Worm (Caenorhabditis elegans): ENCODE measurements around the gene set-2.

set-2 gene

DNA sequence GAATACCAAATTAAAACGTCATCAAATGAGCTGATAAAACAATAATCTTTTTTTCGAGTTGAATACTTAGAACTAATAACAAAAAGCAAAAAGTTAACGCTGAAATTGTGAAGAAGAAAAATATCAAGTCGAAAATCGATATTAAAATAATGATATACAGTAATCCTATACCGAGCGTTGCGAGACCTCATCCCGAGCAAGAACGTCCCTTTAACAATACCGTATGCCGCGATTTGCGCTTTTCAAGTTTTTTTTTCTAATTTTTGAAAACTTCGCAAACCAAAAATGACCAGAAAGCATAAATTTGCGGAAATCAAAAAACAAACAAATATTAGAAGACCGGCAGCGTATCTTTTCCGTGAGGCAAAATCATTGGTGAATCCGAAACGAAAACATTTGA lies 39.0 kb downstream of the set-2 start, which contains the start of gene F26F4.5:
Gene F26F4.5, minus strand, starts transcription at position 256 of the 400 bp plus-strand sequence.
- TF ChIP-seq tbx-37 (GFP tag; conservative IDR thresholded peaks at IDR 0.05), result no peak
- no peak for TF ChIP-seq pes-1 (GFP tag; IDR thresholded peaks at IDR 0.05)
- no peak for TF ChIP-seq ets-7 (tag; optimal IDR thresholded peaks at IDR 0.05)
- TF ChIP-seq hmbx-1 (tag; optimal IDR thresholded peaks at IDR 0.05), result no peak
- no peak for TF ChIP-seq ama-1 (optimal IDR thresholded peaks at IDR 0.05)
- TF ChIP-seq hmg-4 (GFP tag; optimal IDR thresholded peaks at IDR 0.05), result no peak
- no peak for TF ChIP-seq F13C5.2 (tag; optimal IDR thresholded peaks at IDR 0.05)
- TF ChIP-seq B0310.2 (tag; optimal IDR thresholded peaks at IDR 0.05), result no peak
- TF ChIP-seq flt-1 (GFP tag; IDR thresholded peaks at IDR 0.05), result no peak
- no peak for TF ChIP-seq hnd-1 (tag; optimal IDR thresholded peaks at IDR 0.05)
- no peak for TF ChIP-seq scrt-1 (GFP tag; IDR thresholded peaks at IDR 0.05)
- TF ChIP-seq sea-1 (GFP tag; conservative IDR thresholded peaks at IDR 0.05), result no peak
- no peak for TF ChIP-seq aly-1 (tag; optimal IDR thresholded peaks at IDR 0.05)
- TF ChIP-seq ceh-13 (GFP tag; optimal IDR thresholded peaks at IDR 0.05), result no peak
- no peak for TF ChIP-seq tbx-11 (GFP tag; IDR thresholded peaks at IDR 0.05)
- TF ChIP-seq tra-4 (tag; optimal IDR thresholded peaks at IDR 0.05), result no peak
- no peak for TF ChIP-seq ceh-36 (tag; optimal IDR thresholded peaks at IDR 0.05)

DNA sequence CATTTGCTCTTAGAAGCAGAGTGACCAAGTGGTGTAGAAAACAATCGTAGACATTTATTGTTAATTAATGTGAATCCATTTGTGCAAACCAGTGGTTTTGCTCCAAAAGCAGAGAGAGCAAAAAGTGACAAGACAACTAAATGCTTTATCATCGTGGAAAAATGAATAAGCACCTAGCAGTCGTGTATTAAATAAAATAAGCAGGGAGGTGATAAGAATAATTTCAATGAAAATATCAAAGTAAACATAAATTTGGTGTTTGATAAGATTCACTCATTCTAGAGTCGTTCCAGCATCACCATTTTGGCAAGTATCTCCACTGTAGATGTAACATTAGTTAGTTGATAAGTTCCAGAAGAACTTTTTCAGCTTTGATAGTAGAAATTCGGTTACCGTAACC lies 42.7 kb downstream of the set-2 start, which contains the start of gene clec-6:
Gene clec-6, minus strand, starts transcription at position 154 of the 400 bp plus-strand sequence.
- TF ChIP-seq B0310.2 (tag; optimal IDR thresholded peaks at IDR 0.05), result no peak

DNA sequence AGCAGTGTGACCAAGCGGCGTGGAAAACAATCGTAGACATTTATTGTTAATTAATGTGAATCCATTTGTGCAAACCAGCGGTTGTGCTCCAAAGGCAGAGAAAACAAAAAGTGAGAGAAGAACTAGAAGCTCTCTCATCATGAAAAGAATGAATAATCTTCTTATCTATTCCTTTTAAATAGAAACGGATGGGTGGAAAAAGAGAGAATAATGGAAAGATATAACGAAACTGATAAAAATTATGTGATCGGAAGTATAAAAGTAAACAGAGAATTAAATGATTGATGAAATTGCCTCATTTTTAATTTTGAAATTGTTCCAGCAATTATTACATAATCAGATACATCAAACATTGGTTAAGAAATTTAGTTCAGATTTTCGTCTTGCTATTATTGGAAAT lies 46.6 kb downstream of the set-2 start, which contains the start of gene clec-5:
Gene clec-5, minus strand, starts transcription at position 178 of the 400 bp plus-strand sequence.
- TF ChIP-seq hmbx-1 (tag; optimal IDR thresholded peaks at IDR 0.05) (no peak), aly-1 (tag; optimal IDR thresholded peaks at IDR 0.05) (no peak), scrt-1 (GFP tag; IDR thresholded peaks at IDR 0.05) (no peak), tbx-37 (GFP tag; conservative IDR thresholded peaks at IDR 0.05) (no peak), F13C5.2 (tag; optimal IDR thresholded peaks at IDR 0.05) (no peak), tbx-11 (GFP tag; IDR thresholded peaks at IDR 0.05) (no peak), ceh-36 (tag; optimal IDR thresholded peaks at IDR 0.05) (no peak), tra-4 (tag; optimal IDR thresholded peaks at IDR 0.05) (no peak), hmg-4 (GFP tag; optimal IDR thresholded peaks at IDR 0.05) (no peak), flt-1 (GFP tag; IDR thresholded peaks at IDR 0.05) (no peak), sea-1 (GFP tag; conservative IDR thresholded peaks at IDR 0.05) (no peak), ceh-13 (GFP tag; optimal IDR thresholded peaks at IDR 0.05) (no peak), B0310.2 (tag; optimal IDR thresholded peaks at IDR 0.05) (no peak), ets-7 (tag; optimal IDR thresholded peaks at IDR 0.05) (no peak)

DNA sequence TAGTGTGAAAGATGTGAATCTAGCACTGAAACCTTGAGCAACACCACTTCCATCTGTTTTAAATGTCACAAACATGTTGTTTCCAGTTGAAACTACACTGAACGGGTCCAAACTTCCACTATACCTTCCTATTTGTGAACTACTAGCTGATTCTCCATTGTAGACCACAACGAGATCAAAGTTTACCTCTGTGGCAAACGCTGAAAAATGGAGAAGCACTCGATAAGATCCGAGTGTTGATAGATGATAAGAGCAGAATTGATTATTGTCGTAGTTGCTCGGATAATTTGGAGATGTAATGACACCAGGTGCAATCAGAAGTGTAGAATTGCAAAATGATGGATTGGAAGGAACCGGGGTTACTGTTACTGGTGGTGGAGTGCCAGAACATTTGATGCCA lies 48.0 kb downstream of the set-2 start:
- TF ChIP-seq tbx-11 (GFP tag; IDR thresholded peaks at IDR 0.05), result no peak
- no peak for TF ChIP-seq hmbx-1 (tag; optimal IDR thresholded peaks at IDR 0.05)
- TF ChIP-seq ceh-13 (GFP tag; optimal IDR thresholded peaks at IDR 0.05), result no peak
- TF ChIP-seq hmg-4 (GFP tag; optimal IDR thresholded peaks at IDR 0.05), result no peak
- TF ChIP-seq tra-4 (tag; optimal IDR thresholded peaks at IDR 0.05), result no peak

DNA sequence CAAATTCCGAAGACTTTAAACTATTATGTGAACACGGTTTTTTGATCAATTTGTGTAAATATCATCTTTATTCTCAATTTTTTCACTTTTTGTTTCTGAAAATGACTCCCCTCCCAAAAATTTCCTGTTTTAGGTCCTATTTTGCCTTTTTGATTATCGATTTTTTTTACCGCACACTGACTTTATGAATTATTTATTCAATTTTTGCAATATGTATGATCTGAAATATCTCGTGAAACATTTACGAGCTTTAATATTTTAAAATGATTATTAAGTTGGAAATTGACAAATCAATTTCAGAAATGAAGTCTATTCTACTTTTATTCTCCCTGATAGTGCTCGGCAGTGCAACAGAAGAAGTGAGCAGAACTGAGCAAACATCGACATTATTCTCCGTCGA lies 50.6 kb downstream of the set-2 start, which contains the start of gene C35D10.1:
Gene C35D10.1, plus strand, starts transcription at position 301 of the 400 bp plus-strand sequence.
- TF ChIP-seq scrt-1 (GFP tag; IDR thresholded peaks at IDR 0.05) (no peak), B0310.2 (tag; optimal IDR thresholded peaks at IDR 0.05) (no peak), hmbx-1 (tag; optimal IDR thresholded peaks at IDR 0.05) (no peak), sea-1 (GFP tag; conservative IDR thresholded peaks at IDR 0.05) (no peak), tbx-37 (GFP tag; conservative IDR thresholded peaks at IDR 0.05) (no peak), flt-1 (GFP tag; IDR thresholded peaks at IDR 0.05) (no peak), ceh-36 (tag; optimal IDR thresholded peaks at IDR 0.05) (no peak), tra-4 (tag; optimal IDR thresholded peaks at IDR 0.05) (no peak), hnd-1 (tag; optimal IDR thresholded peaks at IDR 0.05) (no peak)

DNA sequence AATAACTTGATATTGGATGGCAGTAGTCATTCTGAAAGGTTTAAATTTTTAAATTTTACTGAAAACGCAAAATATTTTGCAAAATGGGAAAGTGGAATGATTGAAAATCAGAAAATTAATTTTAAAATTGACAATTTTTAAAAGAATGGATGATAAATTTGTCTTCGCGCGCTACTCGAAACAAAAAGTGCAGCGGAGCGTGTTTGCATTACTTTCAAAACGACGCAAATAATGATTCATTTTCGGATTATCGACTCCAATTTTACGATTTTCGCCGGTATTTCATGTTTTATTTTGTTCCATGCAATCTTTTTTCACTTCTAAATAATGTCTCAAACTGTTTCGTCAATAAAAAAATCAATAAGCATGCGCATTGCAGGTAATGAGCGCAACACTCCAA lies 51.7 kb downstream of the set-2 start, which contains the start of the genes tost-1 and arx-6:
Gene tost-1, minus strand, starts transcription at position 31 of the 400 bp plus-strand sequence.
Gene arx-6, plus strand, starts transcription at position 378 of the 400 bp plus-strand sequence.
- TF ChIP-seq hmg-4 (GFP tag; optimal IDR thresholded peaks at IDR 0.05) (peak; percentile 35), aly-1 (tag; optimal IDR thresholded peaks at IDR 0.05) (no peak)

DNA sequence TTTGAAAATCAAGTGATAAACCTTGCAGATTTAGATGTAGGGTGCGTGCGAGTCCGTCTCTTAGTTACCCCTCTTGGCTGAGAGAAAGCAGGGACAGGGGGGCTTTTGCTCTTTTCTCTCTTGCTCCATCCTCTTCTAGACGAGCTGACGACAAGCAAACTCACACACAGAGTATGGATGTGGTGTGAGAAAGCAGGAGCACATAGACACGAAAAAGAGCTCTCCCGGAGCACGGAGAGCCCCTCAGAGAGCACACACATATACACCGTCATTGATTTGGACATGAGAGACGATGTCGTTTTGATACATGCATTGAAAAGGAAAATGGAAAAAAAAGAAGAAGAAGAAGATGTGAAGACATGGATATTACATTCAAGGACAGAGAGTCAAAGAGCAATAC lies 54.3 kb downstream of the set-2 start:
- TF ChIP-seq hmg-4 (GFP tag; optimal IDR thresholded peaks at IDR 0.05) (no peak), flt-1 (GFP tag; IDR thresholded peaks at IDR 0.05) (no peak), ama-1 (optimal IDR thresholded peaks at IDR 0.05) (no peak), hnd-1 (tag; optimal IDR thresholded peaks at IDR 0.05) (no peak), hmbx-1 (tag; optimal IDR thresholded peaks at IDR 0.05) (no peak), ets-7 (tag; optimal IDR thresholded peaks at IDR 0.05) (no peak), tbx-11 (GFP tag; IDR thresholded peaks at IDR 0.05) (no peak), ceh-36 (tag; optimal IDR thresholded peaks at IDR 0.05) (no peak)

DNA sequence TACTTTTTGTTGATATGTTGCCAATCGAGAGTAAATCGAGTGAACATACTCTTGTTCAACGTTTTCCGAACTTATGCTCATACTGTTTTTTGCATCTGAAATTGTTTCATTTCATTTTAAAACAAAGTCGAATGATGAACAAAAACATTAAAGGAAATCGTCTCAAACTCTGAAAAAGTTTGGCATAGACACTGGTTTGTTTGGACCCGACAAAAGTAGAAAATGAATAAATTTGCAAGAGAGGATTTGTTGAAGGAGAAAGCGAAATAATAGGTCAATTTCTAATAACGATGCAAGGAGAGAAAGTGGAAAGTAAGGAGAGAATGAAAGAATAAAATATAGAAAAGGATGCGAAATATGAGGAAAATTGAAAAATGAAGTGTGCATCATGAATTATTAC lies 55.3 kb downstream of the set-2 start, which contains the start of gene C35D10.12:
Gene C35D10.12, minus strand, starts transcription at position 101 of the 400 bp plus-strand sequence.
- TF ChIP-seq scrt-1 (GFP tag; IDR thresholded peaks at IDR 0.05), result no peak
- TF ChIP-seq ceh-36 (tag; optimal IDR thresholded peaks at IDR 0.05), result no peak
- no peak for TF ChIP-seq ceh-13 (GFP tag; optimal IDR thresholded peaks at IDR 0.05)
- no peak for TF ChIP-seq pes-1 (GFP tag; IDR thresholded peaks at IDR 0.05)
- TF ChIP-seq aly-1 (tag; optimal IDR thresholded peaks at IDR 0.05), result no peak
- TF ChIP-seq tra-4 (tag; optimal IDR thresholded peaks at IDR 0.05), result no peak
- TF ChIP-seq F13C5.2 (tag; optimal IDR thresholded peaks at IDR 0.05), result no peak
- TF ChIP-seq hmbx-1 (tag; optimal IDR thresholded peaks at IDR 0.05), result no peak
- TF ChIP-seq sea-1 (GFP tag; conservative IDR thresholded peaks at IDR 0.05), result no peak
